Fruit fly (Drosophila melanogaster): ENCODE results near the gene Unc50.

dm6 chr3R:8654058-8654457 lies 22.4 kb downstream of the Unc50 start:
- no peak for TF ChIP-seq Myc (optimal IDR thresholded peaks at IDR 0.05)
- TF ChIP-seq psq (optimal IDR thresholded peaks at IDR 0.05) = no peak
- TF ChIP-seq insv (optimal IDR thresholded peaks at IDR 0.05) = no peak
